Worm (Caenorhabditis elegans) whole organism, L2 larva: ENCODE measurements around the gene gst-13.

Experiments
- C34F6.9 ChIP-seq: fragments of 150-350 bp; optimal IDR thresholded peaks from 2 replicates; lab custom pipeline; 2014; ENCODE audit warnings: missing biosample characterization, missing genetic modification characterization
- F13H6.1 ChIP-seq: sonication (generic microtip); optimal IDR thresholded peaks from 2 replicates; lab custom pipeline; 2016; ENCODE audit warnings: missing genetic modification characterization, missing compliant biosample characterization
- Y55F3AM.14 ChIP-seq: fragments of 200-800 bp; sonication (Bioruptor generic); optimal IDR thresholded peaks from 2 replicates; lab custom pipeline; 2018; ENCODE audit warnings: mild to moderate bottlenecking, missing genetic modification characterization, missing compliant biosample characterization
- ZK546.5 ChIP-seq: sonication (generic microtip); optimal IDR thresholded peaks from 2 replicates; lab custom pipeline; 2017; ENCODE audit warnings: missing biosample characterization, missing genetic modification characterization
- alr-1 ChIP-seq: fragments of 150-350 bp; optimal IDR thresholded peaks from 2 replicates; lab custom pipeline; 2014; ENCODE audit warnings: missing biosample characterization, missing genetic modification characterization
- ceh-16 ChIP-seq: fragments of 150-350 bp; optimal IDR thresholded peaks from 2 replicates; lab custom pipeline; 2014; ENCODE audit warnings: missing biosample characterization, missing genetic modification characterization
- ceh-82 ChIP-seq: fragments of 150-350 bp; optimal IDR thresholded peaks from 2 replicates; lab custom pipeline; 2014; ENCODE audit warnings: missing biosample characterization, missing genetic modification characterization
- crh-2 ChIP-seq: sonication (generic microtip); optimal IDR thresholded peaks from 2 replicates; lab custom pipeline; 2017; ENCODE audit warnings: missing biosample characterization, missing genetic modification characterization
- dmd-4 ChIP-seq: sonication (generic microtip); optimal IDR thresholded peaks from 2 replicates; lab custom pipeline; 2017; ENCODE audit warnings: missing biosample characterization, missing genetic modification characterization
- egl-27 ChIP-seq: sonication (generic microtip); optimal IDR thresholded peaks from 3 replicates; lab custom pipeline; 2017; ENCODE audit warnings: missing biosample characterization, missing genetic modification reagents, missing genetic modification characterization
- elt-1 ChIP-seq: fragments of 150-350 bp; optimal IDR thresholded peaks from 2 replicates; lab custom pipeline; 2014; ENCODE audit warnings: missing biosample characterization, missing genetic modification characterization
- fos-1 ChIP-seq: fragments of 150-350 bp; optimal IDR thresholded peaks from 2 replicates; lab custom pipeline; 2014; ENCODE audit warnings: missing biosample characterization, missing genetic modification characterization
- gmeb-1 ChIP-seq: fragments of 150-350 bp; optimal IDR thresholded peaks from 2 replicates; lab custom pipeline; 2014; ENCODE audit warnings: missing biosample characterization, missing genetic modification characterization
- lin-11 ChIP-seq: fragments of 150-350 bp; sonication (generic microtip); optimal IDR thresholded peaks from 2 replicates; lab custom pipeline; 2014; ENCODE audit warnings: missing biosample characterization, missing genetic modification characterization, inconsistent platforms, mixed read lengths
- lin-13 ChIP-seq: fragments of 150-350 bp; optimal IDR thresholded peaks from 2 replicates; lab custom pipeline; 2014; ENCODE audit warnings: missing biosample characterization, missing genetic modification reagents, missing genetic modification characterization
- lin-39 ChIP-seq: fragments of 150-350 bp; optimal IDR thresholded peaks from 2 replicates; lab custom pipeline; 2014; ENCODE audit warnings: missing biosample characterization, missing genetic modification reagents, missing genetic modification characterization
- lsy-2 ChIP-seq, 2 experiments: fragments of 150-350 bp in 1 of 2; sonication (generic microtip) in 1 of 2; optimal IDR thresholded peaks; 2 replicates each; lab custom pipeline; 2014 to 2017; ENCODE audit warnings: missing biosample characterization in 2 of 2, missing genetic modification characterization in 2 of 2
- mab-5 ChIP-seq: fragments of 150-350 bp; optimal IDR thresholded peaks from 2 replicates; lab custom pipeline; 2014; ENCODE audit warnings: missing biosample characterization, missing genetic modification characterization
- mbf-1 ChIP-seq: sonication (generic microtip); optimal IDR thresholded peaks from 2 replicates; lab custom pipeline; 2017; ENCODE audit warnings: missing biosample characterization, missing genetic modification characterization
- nhr-10 ChIP-seq: sonication (generic microtip); optimal IDR thresholded peaks from 2 replicates; lab custom pipeline; 2017; ENCODE audit warnings: missing biosample characterization, missing genetic modification characterization
- nhr-129 ChIP-seq: fragments of 150-350 bp; optimal IDR thresholded peaks from 2 replicates; lab custom pipeline; 2014; ENCODE audit warnings: missing biosample characterization, missing genetic modification characterization
- nhr-21 ChIP-seq: fragments of 150-350 bp; optimal IDR thresholded peaks from 2 replicates; lab custom pipeline; 2014; ENCODE audit warnings: missing biosample characterization, missing genetic modification characterization
- nhr-23 ChIP-seq: fragments of 150-350 bp; optimal IDR thresholded peaks from 2 replicates; lab custom pipeline; 2014; ENCODE audit warnings: missing biosample characterization, missing genetic modification reagents, missing genetic modification characterization
- nhr-25 ChIP-seq: fragments of 150-350 bp; sonication (generic microtip); optimal IDR thresholded peaks from 3 replicates; lab custom pipeline; 2014; ENCODE audit warnings: missing biosample characterization, missing genetic modification characterization
- nhr-77 ChIP-seq: fragments of 150-350 bp; optimal IDR thresholded peaks from 2 replicates; lab custom pipeline; 2014; ENCODE audit warnings: missing biosample characterization, missing genetic modification characterization
- peb-1 ChIP-seq: fragments of 150-350 bp; optimal IDR thresholded peaks from 2 replicates; lab custom pipeline; 2014; ENCODE audit warnings: missing biosample characterization, missing genetic modification characterization
- sem-4 ChIP-seq: fragments of 150-350 bp; optimal IDR thresholded peaks from 2 replicates; lab custom pipeline; 2014; ENCODE audit warnings: missing biosample characterization, missing genetic modification reagents, missing genetic modification characterization
- skn-1 ChIP-seq: sonication (generic microtip); optimal IDR thresholded peaks from 2 replicates; lab custom pipeline; 2017; ENCODE audit warnings: missing biosample characterization, missing genetic modification characterization
- sma-3 ChIP-seq: sonication (generic microtip); optimal IDR thresholded peaks from 2 replicates; lab custom pipeline; 2016; ENCODE audit warnings: missing genetic modification reagents, missing genetic modification characterization, missing compliant biosample characterization
- sma-9 ChIP-seq, 2 experiments: fragments of 150-350 bp in 1 of 2; sonication (generic microtip) in 1 of 2; optimal IDR thresholded peaks; 2 replicates each; lab custom pipeline; 2014 to 2016; ENCODE audit warnings: missing genetic modification characterization in 2 of 2, mild to moderate bottlenecking in 1 of 2, missing biosample characterization in 1 of 2, missing compliant biosample characterization in 1 of 2, missing genetic modification reagents in 1 of 2, moderate library complexity in 1 of 2
- snpc-4 ChIP-seq: fragments of 150-350 bp; optimal IDR thresholded peaks from 2 replicates; lab custom pipeline; 2014; ENCODE audit warnings: missing biosample characterization, missing genetic modification characterization
- unc-39 ChIP-seq: fragments of 150-350 bp; optimal IDR thresholded peaks from 2 replicates; lab custom pipeline; 2014; ENCODE audit warnings: missing biosample characterization, missing genetic modification characterization
- unc-55 ChIP-seq: fragments of 150-350 bp; sonication (generic microtip); optimal IDR thresholded peaks from 3 replicates; lab custom pipeline; 2014; ENCODE audit warnings: missing biosample characterization, missing genetic modification reagents, missing genetic modification characterization
- zag-1 ChIP-seq: fragments of 150-350 bp; optimal IDR thresholded peaks from 2 replicates; lab custom pipeline; 2014; ENCODE audit warnings: missing biosample characterization, missing genetic modification characterization
- ztf-1 ChIP-seq: fragments of 200-800 bp; sonication (Bioruptor generic); conservative IDR thresholded peaks from 2 replicates; pipeline ENCODE4 v1.3.6; 2022; ENCODE audit warnings: missing genetic modification characterization, missing compliant biosample characterization
- ztf-4 ChIP-seq: fragments of 150-350 bp; optimal IDR thresholded peaks from 2 replicates; lab custom pipeline; 2014; ENCODE audit warnings: missing biosample characterization, missing genetic modification characterization

Gene gst-13

ce11 chrII:9274734-9275133, 43.5 kb downstream of the gst-13 start:
- TF ChIP-seq sma-3, result no peak
- TF ChIP-seq lin-39 (tag; lab: Kevin White, UChicago), result no peak
- no peak for TF ChIP-seq unc-55
- no peak for TF ChIP-seq ztf-4
- TF ChIP-seq skn-1 (tag; lab: Kevin White, UChicago), result no peak
- no peak for TF ChIP-seq C34F6.9 (tag; lab: Kevin White, UChicago)
- TF ChIP-seq peb-1, result no peak
- no peak for TF ChIP-seq F13H6.1
- TF ChIP-seq zag-1 (tag; lab: Kevin White, UChicago), result no peak
- TF ChIP-seq sma-9 (GFP tag; optimal IDR thresholded peaks at IDR 0.05; lab: Kevin White, UChicago), result no peak
- TF ChIP-seq sma-9 (tag; optimal IDR thresholded peaks at IDR 0.05; lab: Kevin White, UChicago), result no peak
- no peak for TF ChIP-seq ZK546.5 (tag; lab: Kevin White, UChicago)
- no peak for TF ChIP-seq dmd-4 (tag; lab: Kevin White, UChicago)
- no peak for TF ChIP-seq ceh-82 (tag; lab: Kevin White, UChicago)
- no peak for TF ChIP-seq snpc-4 (tag; lab: Kevin White, UChicago)
- TF ChIP-seq nhr-10, result no peak
- no peak for TF ChIP-seq unc-39 (tag; lab: Kevin White, UChicago)

- TF ChIP-seq fos-1 (tag; lab: Kevin White, UChicago), result no peak
- TF ChIP-seq lsy-2 (tag; optimal IDR thresholded peaks at IDR 0.05; lab: Kevin White, UChicago), result peak in 1 of 2 experiments; percentile 6
- no peak for TF ChIP-seq mbf-1 (tag; lab: Kevin White, UChicago)
- no peak for TF ChIP-seq mab-5 (tag; lab: Kevin White, UChicago)
- TF ChIP-seq lin-39 (tag; lab: Kevin White, UChicago), result no peak
- TF ChIP-seq crh-2, result peak; percentile 8
- no peak for TF ChIP-seq lin-11
- TF ChIP-seq, all 48 proteins: peak for 2
These were observed 43.9 kb downstream of the gst-13 start for ce11 chrII:9275173-9275572.

- TF ChIP-seq alr-1 (tag; lab: Kevin White, UChicago) (no peak), crh-2 (no peak), gmeb-1 (tag; lab: Kevin White, UChicago) (no peak), fos-1 (tag; lab: Kevin White, UChicago) (no peak), nhr-77 (tag; lab: Kevin White, UChicago) (no peak), snpc-4 (tag; lab: Kevin White, UChicago) (no peak), mbf-1 (tag; lab: Kevin White, UChicago) (no peak), nhr-23 (no peak), nhr-25 (tag; lab: Kevin White, UChicago) (no peak), nhr-21 (tag; lab: Kevin White, UChicago) (no peak), C34F6.9 (tag; lab: Kevin White, UChicago) (no peak), lsy-2 (tag; optimal IDR thresholded peaks at IDR 0.05; lab: Kevin White, UChicago) (no peak), Y55F3AM.14 (GFP tag; lab: Kevin White, UChicago) (no peak), sem-4 (no peak), ztf-1 (GFP tag; lab: Robert Waterston, UW) (no peak)
- TF ChIP-seq, all 48 proteins: peak for 0
These were observed 45.9 kb downstream of the gst-13 start for ce11 chrII:9277153-9277552.

- TF ChIP-seq ztf-4, result no peak
- TF ChIP-seq fos-1 (tag; lab: Kevin White, UChicago), result no peak
- TF ChIP-seq elt-1 (tag; lab: Kevin White, UChicago), result no peak
- TF ChIP-seq alr-1 (tag; lab: Kevin White, UChicago), result no peak
- no peak for TF ChIP-seq nhr-129 (tag; lab: Kevin White, UChicago)
- TF ChIP-seq lin-13, result no peak
- TF ChIP-seq egl-27, result no peak
- no peak for TF ChIP-seq mab-5 (tag; lab: Kevin White, UChicago)
- no peak for TF ChIP-seq Y55F3AM.14 (GFP tag; lab: Kevin White, UChicago)
- no peak for TF ChIP-seq sma-3
- TF ChIP-seq C34F6.9 (tag; lab: Kevin White, UChicago), result no peak
- no peak for TF ChIP-seq ceh-16 (tag; lab: Kevin White, UChicago)
- no peak for TF ChIP-seq ztf-1 (GFP tag; lab: Robert Waterston, UW)
- TF ChIP-seq crh-2, result no peak
These were observed 47.8 kb downstream of the gst-13 start for ce11 chrII:9279016-9279415.
